Worm (Caenorhabditis elegans) whole organism, late embryonic: Measurements from ENCODE around the gene C16C4.17.

ENCODE experiments used
- C08G9.2 ChIP-seq: sonication (generic microtip); optimal IDR thresholded peaks from 2 replicates; lab custom pipeline; 2016; ENCODE audit warnings: mild to moderate bottlenecking, missing genetic modification characterization, moderate library complexity, missing compliant biosample characterization
- F13H6.1 ChIP-seq: sonication (generic microtip); optimal IDR thresholded peaks from 2 replicates; lab custom pipeline; 2016; ENCODE audit warnings: missing genetic modification characterization, missing compliant biosample characterization
- ama-1 ChIP-seq: fragments of 150-350 bp; optimal IDR thresholded peaks from 2 replicates; lab custom pipeline; 2014
- ceh-30 ChIP-seq: fragments of 150-350 bp; optimal IDR thresholded peaks from 2 replicates; lab custom pipeline; 2014; ENCODE audit warnings: missing biosample characterization, missing genetic modification characterization
- elt-2 ChIP-seq: sonication (generic microtip); optimal IDR thresholded peaks from 2 replicates; lab custom pipeline; 2016; ENCODE audit warnings: missing genetic modification reagents, missing genetic modification characterization, missing compliant biosample characterization
- elt-4 ChIP-seq: sonication (generic microtip); optimal IDR thresholded peaks from 2 replicates; lab custom pipeline; 2016; ENCODE audit warnings: missing genetic modification characterization, missing compliant biosample characterization
- hlh-6 ChIP-seq: sonication (generic microtip); optimal IDR thresholded peaks from 2 replicates; lab custom pipeline; 2016; ENCODE audit warnings: missing genotype, missing genetic modification characterization, missing compliant biosample characterization
- lin-11 ChIP-seq: fragments of 200-800 bp; sonication (Bioruptor generic); optimal IDR thresholded peaks from 2 replicates; lab custom pipeline; 2018; ENCODE audit warnings: mild to moderate bottlenecking, missing genetic modification characterization, missing compliant biosample characterization
- nfya-1 ChIP-seq: sonication (generic microtip); optimal IDR thresholded peaks from 2 replicates; lab custom pipeline; 2017; ENCODE audit warnings: missing genetic modification characterization, mild to moderate bottlenecking, missing compliant biosample characterization, antibody characterized with exemption, moderate library complexity
- odd-2 ChIP-seq: sonication (generic microtip); optimal IDR thresholded peaks from 2 replicates; lab custom pipeline; 2017; ENCODE audit warnings: antibody characterized with exemption, mild to moderate bottlenecking, missing genetic modification characterization, missing compliant biosample characterization
- pros-1 ChIP-seq: fragments of 150-350 bp; optimal IDR thresholded peaks from 2 replicates; lab custom pipeline; 2014; ENCODE audit warnings: missing biosample characterization, missing genetic modification reagents, missing genetic modification characterization
- sox-4 ChIP-seq: sonication (generic microtip); optimal IDR thresholded peaks from 2 replicates; lab custom pipeline; 2017; ENCODE audit warnings: mild to moderate bottlenecking, missing genetic modification characterization, inconsistent platforms, missing compliant biosample characterization

ce11 chrII:1851716-1852115, 12.7 kb upstream of the C16C4.17 start:
- TF ChIP-seq pros-1 (no peak), elt-2 (peak; percentile 99), sox-4 (no peak), ama-1 (lab: Kevin White, UChicago) (no peak), odd-2 (tag; lab: Kevin White, UChicago) (no peak), hlh-6 (no peak), ceh-30 (tag; lab: Kevin White, UChicago) (no peak), F13H6.1 (tag; lab: Kevin White, UChicago) (no peak), nfya-1 (tag; lab: Kevin White, UChicago) (no peak), lin-11 (tag; lab: Kevin White, UChicago) (no peak), elt-4 (no peak), C08G9.2 (no peak)
